Fruit fly (Drosophila melanogaster) whole organism, embryonic: ENCODE data around the gene Z600.

Experiments
- BtbVII ChIP-seq: fragments of 200-800 bp; sonication (Bioruptor generic); optimal IDR thresholded peaks from 3 replicates; lab custom pipeline; 2017; ENCODE audit warnings: missing biosample characterization, mild to moderate bottlenecking, missing genetic modification characterization
- C15 ChIP-seq: fragments of 200-800 bp; sonication (Bioruptor generic); IDR thresholded peaks from 3 replicates; pipeline ENCODE4 v1.3.6; 2022; ENCODE audit warnings: missing biosample characterization, missing genetic modification characterization
- CG10366 ChIP-seq: fragments of 200-800 bp; sonication (Bioruptor generic); IDR thresholded peaks from 2 replicates; pipeline ENCODE4 v1.3.6; 2022; ENCODE audit warnings: missing biosample characterization, missing genetic modification characterization
- CG10565 ChIP-seq: fragments of 200-800 bp; sonication (Bioruptor generic); optimal IDR thresholded peaks from 3 replicates; lab custom pipeline; 2016; ENCODE audit warnings: missing biosample characterization, mild to moderate bottlenecking, missing genetic modification characterization
- CG10959 ChIP-seq: fragments of 200-800 bp; sonication (Bioruptor generic); IDR thresholded peaks from 2 replicates; pipeline ENCODE4 v1.3.6; 2022; ENCODE audit warnings: missing biosample characterization, missing genetic modification characterization
- CG10979 ChIP-seq: fragments of 200-800 bp; sonication (Bioruptor generic); optimal IDR thresholded peaks from 2 replicates; lab custom pipeline; 2018; ENCODE audit warnings: missing biosample characterization, mild to moderate bottlenecking, missing genetic modification characterization, moderate library complexity
- CG11560 ChIP-seq: fragments of 200-800 bp; sonication (Bioruptor generic); IDR thresholded peaks from 3 replicates; pipeline ENCODE4 v1.3.6; 2022; ENCODE audit warnings: missing biosample characterization, missing genetic modification characterization
- CG12104 ChIP-seq: fragments of 200-800 bp; sonication (Bioruptor generic); optimal IDR thresholded peaks from 3 replicates; lab custom pipeline; 2016; ENCODE audit warnings: missing biosample characterization, missing genetic modification characterization
- CG13624 ChIP-seq: fragments of 200-800 bp; sonication (Bioruptor generic); optimal IDR thresholded peaks from 2 replicates; lab custom pipeline; 2016; ENCODE audit warnings: missing biosample characterization, missing genetic modification characterization
- CG15269 ChIP-seq: fragments of 200-800 bp; sonication (Bioruptor generic); optimal IDR thresholded peaks from 2 replicates; lab custom pipeline; 2018; ENCODE audit warnings: missing biosample characterization, mild to moderate bottlenecking, missing genetic modification characterization, moderate library complexity
- CG1602 ChIP-seq: fragments of 200-800 bp; sonication (Bioruptor generic); optimal IDR thresholded peaks from 3 replicates; lab custom pipeline; 2016; ENCODE audit warnings: missing biosample characterization, missing genetic modification characterization
- CG16779 ChIP-seq: fragments of 200-800 bp; sonication (Bioruptor generic); IDR thresholded peaks from 2 replicates; pipeline ENCODE4 v1.3.6; 2022; ENCODE audit warnings: missing biosample characterization, missing genetic modification characterization
- CG16815 ChIP-seq: fragments of 200-800 bp; sonication (Bioruptor generic); optimal IDR thresholded peaks from 3 replicates; lab custom pipeline; 2017; ENCODE audit warnings: missing biosample characterization, mild to moderate bottlenecking, missing genetic modification characterization
- CG18599 ChIP-seq: fragments of 200-800 bp; sonication (Bioruptor generic); optimal IDR thresholded peaks from 3 replicates; lab custom pipeline; 2017; ENCODE audit warnings: missing biosample characterization, missing genetic modification characterization, mild to moderate bottlenecking, moderate library complexity, missing genetic modification reagents
- CG18619 ChIP-seq: fragments of 200-800 bp; sonication (Bioruptor generic); optimal IDR thresholded peaks from 3 replicates; lab custom pipeline; 2017; ENCODE audit warnings: missing biosample characterization, mild to moderate bottlenecking, missing genetic modification characterization
- CG32767 ChIP-seq: fragments of 200-800 bp; sonication (Bioruptor generic); IDR thresholded peaks from 2 replicates; pipeline ENCODE4 v1.3.6; 2022; ENCODE audit warnings: missing biosample characterization, missing genetic modification characterization
- CG3281 ChIP-seq: fragments of 200-800 bp; sonication (Bioruptor generic); optimal IDR thresholded peaks from 3 replicates; lab custom pipeline; 2017; ENCODE audit warnings: missing biosample characterization, mild to moderate bottlenecking, missing genetic modification characterization
- CG33213 ChIP-seq: fragments of 200-800 bp; sonication (Bioruptor generic); optimal IDR thresholded peaks from 3 replicates; lab custom pipeline; 2016; ENCODE audit warnings: missing biosample characterization, missing genetic modification characterization
- CG4424 ChIP-seq: fragments of 200-800 bp; sonication (Bioruptor generic); optimal IDR thresholded peaks from 3 replicates; lab custom pipeline; 2016; ENCODE audit warnings: missing biosample characterization, missing genetic modification characterization
- CG5245 ChIP-seq: fragments of 200-800 bp; sonication (Bioruptor generic); optimal IDR thresholded peaks from 3 replicates; lab custom pipeline; 2016; ENCODE audit warnings: missing biosample characterization, missing genetic modification characterization
- CG6272 ChIP-seq: fragments of 200-800 bp; sonication (Bioruptor generic); IDR thresholded peaks from 2 replicates; pipeline ENCODE4 v1.3.6; 2022; ENCODE audit warnings: missing biosample characterization, missing genetic modification characterization
- CG6689 ChIP-seq: fragments of 200-800 bp; sonication (Bioruptor generic); IDR thresholded peaks from 2 replicates; pipeline ENCODE4 v1.3.6; 2022; ENCODE audit warnings: missing biosample characterization, missing genetic modification characterization
- CG6854 ChIP-seq: fragments of 200-800 bp; sonication (Bioruptor generic); optimal IDR thresholded peaks from 3 replicates; lab custom pipeline; 2017; ENCODE audit warnings: missing biosample characterization, mild to moderate bottlenecking, missing genetic modification characterization
- CoRest ChIP-seq: fragments of 200-800 bp; sonication (Bioruptor generic); optimal IDR thresholded peaks from 3 replicates; lab custom pipeline; 2018; ENCODE audit warnings: missing biosample characterization, mild to moderate bottlenecking, missing genetic modification characterization, moderate library complexity
- D ChIP-seq, 2 experiments: fragments of 200-800 bp in 1 of 2; fragments of >200 bp in 1 of 2; sonication (Bioruptor generic) in 1 of 2; optimal IDR thresholded peaks; 2 replicates in 1 of 2; 3 replicates in 1 of 2; lab custom pipeline; 2017; ENCODE audit warnings: mild to moderate bottlenecking in 1 of 2, missing biosample characterization in 1 of 2, missing genetic modification characterization in 1 of 2, missing genetic modification reagents in 1 of 2
- Dek ChIP-seq: fragments of 200-800 bp; sonication (Bioruptor generic); optimal IDR thresholded peaks from 3 replicates; lab custom pipeline; 2019; ENCODE audit warnings: missing biosample characterization, mild to moderate bottlenecking, missing genetic modification characterization, moderate library complexity
- GATAe ChIP-seq: fragments of 200-800 bp; sonication (Bioruptor generic); conservative IDR thresholded peaks from 2 replicates; pipeline ENCODE4 v1.3.6; 2022; ENCODE audit warnings: missing biosample characterization, missing genetic modification characterization
- Gsc ChIP-seq: fragments of 200-800 bp; sonication (Bioruptor generic); IDR thresholded peaks from 2 replicates; pipeline ENCODE4 v1.3.6; 2022; ENCODE audit warnings: missing biosample characterization, missing genetic modification characterization
- Hey ChIP-seq: fragments of 200-800 bp; sonication (Bioruptor generic); optimal IDR thresholded peaks from 3 replicates; lab custom pipeline; 2018; ENCODE audit warnings: missing biosample characterization, mild to moderate bottlenecking, missing genetic modification characterization
- HmgD ChIP-seq: fragments of 200-800 bp; sonication (Bioruptor generic); optimal IDR thresholded peaks from 3 replicates; lab custom pipeline; 2016; ENCODE audit warnings: missing biosample characterization, missing genetic modification characterization
- Lhr ChIP-seq: fragments of 200-800 bp; sonication (Bioruptor generic); optimal IDR thresholded peaks from 3 replicates; lab custom pipeline; 2017; ENCODE audit warnings: mild to moderate bottlenecking, missing biosample characterization, missing genetic modification reagents, missing genetic modification characterization
- Lpt ChIP-seq: fragments of >200 bp; optimal IDR thresholded peaks from 2 replicates; lab custom pipeline; 2018; ENCODE audit warnings: missing biosample characterization, missing genetic modification characterization
- Mad ChIP-seq: fragments of 200-800 bp; sonication (Bioruptor generic); optimal IDR thresholded peaks from 2 replicates; lab custom pipeline; 2016; ENCODE audit warnings: missing biosample characterization, missing genetic modification characterization
- Ssrp ChIP-seq: fragments of 200-800 bp; sonication (Bioruptor generic); optimal IDR thresholded peaks from 2 replicates; lab custom pipeline; 2018; ENCODE audit warnings: missing biosample characterization, mild to moderate bottlenecking, missing genetic modification characterization, moderate library complexity
- Taf1 ChIP-seq: fragments of 200-800 bp; sonication (Bioruptor generic); IDR thresholded peaks from 2 replicates; pipeline ENCODE4 v1.3.6; 2022; ENCODE audit warnings: missing biosample characterization, missing genetic modification characterization
- ab ChIP-seq: fragments of 200-800 bp; sonication (Bioruptor generic); optimal IDR thresholded peaks from 2 replicates; lab custom pipeline; 2016; ENCODE audit warnings: missing biosample characterization, missing genetic modification characterization
- corto ChIP-seq: fragments of 200-800 bp; sonication (Bioruptor generic); optimal IDR thresholded peaks from 2 replicates; lab custom pipeline; 2016; ENCODE audit warnings: missing biosample characterization, mild to moderate bottlenecking, missing genetic modification characterization, moderate library complexity
- dati ChIP-seq: fragments of 200-800 bp; sonication (Bioruptor generic); IDR thresholded peaks from 2 replicates; pipeline ENCODE4 v1.3.6; 2022; ENCODE audit warnings: missing biosample characterization, missing genetic modification characterization
- dysf ChIP-seq: fragments of 200-800 bp; sonication (Bioruptor generic); IDR thresholded peaks from 3 replicates; pipeline ENCODE4 v1.3.6; 2022; ENCODE audit warnings: missing biosample characterization, missing genetic modification characterization
- emc ChIP-seq: fragments of 200-800 bp; sonication (Bioruptor generic); optimal IDR thresholded peaks from 2 replicates; lab custom pipeline; 2016; ENCODE audit warnings: missing biosample characterization, missing genetic modification characterization
- eve ChIP-seq, 2 experiments: fragments of >200 bp; optimal IDR thresholded peaks; 2 replicates each; lab custom pipeline; 2017; ENCODE audit warnings: missing biosample characterization in 2 of 2, missing genetic modification characterization in 2 of 2
- gcm ChIP-seq: fragments of 200-800 bp; sonication (Bioruptor generic); optimal IDR thresholded peaks from 2 replicates; lab custom pipeline; 2019; ENCODE audit warnings: missing biosample characterization, mild to moderate bottlenecking, missing genetic modification characterization, moderate library complexity
- gcm2 ChIP-seq: fragments of 200-800 bp; sonication (Bioruptor generic); optimal IDR thresholded peaks from 2 replicates; lab custom pipeline; 2016; ENCODE audit warnings: missing biosample characterization, missing genetic modification characterization
- gsb-n ChIP-seq: fragments of 200-800 bp; sonication (Bioruptor generic); optimal IDR thresholded peaks from 3 replicates; lab custom pipeline; 2018; ENCODE audit warnings: missing biosample characterization, mild to moderate bottlenecking, missing genetic modification characterization
- lola ChIP-seq, 3 experiments: fragments of >200 bp in 2 of 3; fragments of 200-800 bp in 1 of 3; sonication (Bioruptor generic) in 1 of 3; optimal IDR thresholded peaks; 2 replicates each; lab custom pipeline; 2017 to 2019; ENCODE audit warnings: missing biosample characterization in 3 of 3, missing genetic modification characterization in 3 of 3, mild to moderate bottlenecking in 1 of 3, moderate library complexity in 1 of 3
- odd ChIP-seq: fragments of 200-800 bp; sonication (Bioruptor generic); optimal IDR thresholded peaks from 2 replicates; lab custom pipeline; 2017; ENCODE audit warnings: missing biosample characterization, mild to moderate bottlenecking, missing genetic modification characterization
- sqz ChIP-seq: fragments of 200-800 bp; sonication (Bioruptor generic); optimal IDR thresholded peaks from 3 replicates; lab custom pipeline; 2018; ENCODE audit warnings: missing biosample characterization, mild to moderate bottlenecking, missing genetic modification characterization
- stwl ChIP-seq: fragments of 200-800 bp; sonication (Bioruptor generic); optimal IDR thresholded peaks from 3 replicates; lab custom pipeline; 2018; ENCODE audit warnings: missing biosample characterization, mild to moderate bottlenecking, missing genetic modification characterization, moderate library complexity
- sug ChIP-seq: fragments of 200-800 bp; optimal IDR thresholded peaks from 2 replicates; lab custom pipeline; 2019; ENCODE audit warnings: missing biosample characterization, mild to moderate bottlenecking, missing genetic modification characterization, moderate library complexity
- tio ChIP-seq: fragments of 200-800 bp; sonication (Bioruptor generic); optimal IDR thresholded peaks from 2 replicates; lab custom pipeline; 2017; ENCODE audit warnings: missing biosample characterization, missing genetic modification characterization, inconsistent platforms

Gene Z600

DNA sequence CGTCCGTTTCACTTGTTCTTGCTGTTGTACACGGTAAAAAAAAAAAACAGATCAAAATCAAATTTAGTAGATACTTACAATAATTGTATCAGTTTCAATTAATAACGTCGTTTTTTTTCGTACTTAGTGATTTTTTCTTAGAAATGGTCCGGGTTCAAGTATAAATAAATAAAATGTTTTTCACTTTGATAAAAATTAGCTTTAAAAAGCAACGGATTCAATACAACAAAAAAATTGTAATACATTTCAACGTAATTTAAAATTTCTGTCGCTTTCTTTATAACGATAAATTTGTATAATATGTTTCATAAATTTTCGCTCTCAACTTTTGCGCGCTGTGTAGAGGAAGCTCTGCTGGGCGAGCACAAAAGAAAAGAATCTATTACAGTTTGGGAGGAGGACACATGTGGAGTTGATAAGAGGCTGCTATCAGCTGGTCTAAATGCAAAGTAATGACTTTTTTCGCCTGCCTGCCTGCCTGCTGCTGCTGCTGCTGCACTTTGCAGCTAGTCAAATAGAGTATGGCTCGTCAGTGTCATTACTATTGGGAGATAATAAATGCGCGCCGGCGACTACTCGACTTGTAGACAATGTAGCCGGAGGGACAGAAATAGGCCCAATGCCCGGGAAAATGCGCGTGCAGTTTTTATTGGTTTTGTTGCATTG is 29.2 kb downstream of the Z600 start (continued):
- TF ChIP-seq lola (GFP tag; optimal IDR thresholded peaks at IDR 0.05; lab: Kevin White, UChicago) (peak in 1 of 3 experiments; percentile 76), D (optimal IDR thresholded peaks at IDR 0.05; lab: Kevin White, UChicago) (no peak), D (GFP tag; optimal IDR thresholded peaks at IDR 0.05; lab: Kevin White, UChicago) (peak; percentile 64), CG1602 (GFP tag; lab: Kevin White, UChicago) (peak; percentile 73), CG6854 (GFP tag; lab: Kevin White, UChicago) (peak; percentile 54), CG5245 (GFP tag; lab: Kevin White, UChicago) (peak; percentile 45), emc (no peak), C15 (GFP tag; lab: Robert Waterston, UW) (no peak), CG16815 (GFP tag; lab: Kevin White, UChicago) (peak; percentile 52), ab (GFP tag; lab: Kevin White, UChicago) (no peak), CG3281 (GFP tag; lab: Kevin White, UChicago) (peak; percentile 70), CG6272 (GFP tag; lab: Robert Waterston, UW) (peak; percentile 37; the same call in 1 of the 2 replicates), Lhr (GFP tag; lab: Kevin White, UChicago) (no peak), sqz (peak; percentile 32), CG18599 (GFP tag; lab: Kevin White, UChicago) (peak; percentile 58), eve (GFP tag; optimal IDR thresholded peaks at IDR 0.05; lab: Kevin White, UChicago) (peak in 1 of 2 experiments; percentile 74), dysf (GFP tag; lab: Robert Waterston, UW) (peak; percentile 57; the same call in 2 of the 3 replicates), tio (peak; percentile 68), gcm (peak; percentile 51), BtbVII (GFP tag; lab: Kevin White, UChicago) (peak; percentile 7), Mad (peak; percentile 1), Ssrp (peak; percentile 76), CG32767 (no peak), stwl (tag; lab: Kevin White, UChicago) (no peak), HmgD (GFP tag; lab: Kevin White, UChicago) (no peak), CG10959 (GFP tag; lab: Robert Waterston, UW) (no peak), gsb-n (tag; lab: Kevin White, UChicago) (peak; percentile 64), dati (GFP tag; lab: Robert Waterston, UW) (no peak), Hey (tag; lab: Kevin White, UChicago) (no peak), sug (tag; lab: Kevin White, UChicago) (no peak), CG16779 (GFP tag; lab: Robert Waterston, UW) (no peak), odd (GFP tag; lab: Kevin White, UChicago) (peak; percentile 65), Dek (tag; lab: Kevin White, UChicago) (peak; percentile 43), CG10366 (GFP tag; lab: Robert Waterston, UW) (peak; percentile 35; the same call in 1 of the 2 replicates), gcm2 (GFP tag; lab: Kevin White, UChicago) (no peak), Lpt (GFP tag; lab: Kevin White, UChicago) (no peak), CG4424 (GFP tag; lab: Kevin White, UChicago) (peak; percentile 77), CG10979 (peak; percentile 76), CG10565 (GFP tag; lab: Kevin White, UChicago) (no peak), corto (no peak), GATAe (no peak), CG13624 (GFP tag; lab: Kevin White, UChicago) (peak; percentile 24), CG12104 (GFP tag; lab: Kevin White, UChicago) (peak; percentile 58), CG11560 (tag; lab: Robert Waterston, UW) (no peak), CG15269 (tag; lab: Kevin White, UChicago) (peak; percentile 78), CG18619 (GFP tag; lab: Kevin White, UChicago) (peak; percentile 66), CoRest (peak; percentile 81), CG33213 (peak; percentile 7), CG6689 (peak; percentile 78), Taf1 (GFP tag; lab: Robert Waterston, UW) (no peak), Gsc (GFP tag; lab: Robert Waterston, UW) (no peak)
